Worm (Caenorhabditis elegans): Measurements from ENCODE around the gene M110.10.

ce11 chrII:8225914-8226313, 11.6 kb upstream of the M110.10 start:
- no peak for TF ChIP-seq hmbx-1 (tag; optimal IDR thresholded peaks at IDR 0.05)
- TF ChIP-seq F13C5.2 (tag; optimal IDR thresholded peaks at IDR 0.05), result no peak
- TF ChIP-seq B0310.2 (tag; optimal IDR thresholded peaks at IDR 0.05), result no peak
- no peak for TF ChIP-seq pes-1 (GFP tag; IDR thresholded peaks at IDR 0.05)
- TF ChIP-seq hmg-4 (GFP tag; optimal IDR thresholded peaks at IDR 0.05), result no peak
- no peak for TF ChIP-seq ceh-13 (GFP tag; optimal IDR thresholded peaks at IDR 0.05)
- no peak for TF ChIP-seq ama-1 (optimal IDR thresholded peaks at IDR 0.05)
- TF ChIP-seq ceh-36 (tag; optimal IDR thresholded peaks at IDR 0.05), result no peak
